Fruit fly (Drosophila melanogaster) whole organism, embryonic: Measurements from ENCODE around the gene fru.
A peak's percentile ranks its signal among the peaks of the same experiment; 100 is the strongest.

ENCODE experiments used
- Adf1 ChIP-seq: fragments of 200-800 bp; sonication (Bioruptor generic); IDR thresholded peaks from 2 replicates; pipeline ENCODE4 v1.3.6; 2022; ENCODE audit warnings: missing biosample characterization, missing genetic modification characterization
- Antp ChIP-seq: fragments of 200-800 bp; sonication (Bioruptor generic); optimal IDR thresholded peaks from 3 replicates; lab custom pipeline; 2016; ENCODE audit warnings: missing biosample characterization, missing genetic modification characterization
- Asciz ChIP-seq: fragments of 200-800 bp; sonication (Bioruptor generic); optimal IDR thresholded peaks from 2 replicates; lab custom pipeline; 2017; ENCODE audit warnings: missing biosample characterization, mild to moderate bottlenecking, missing genetic modification characterization, missing genetic modification reagents
- C15 ChIP-seq: fragments of 200-800 bp; sonication (Bioruptor generic); IDR thresholded peaks from 3 replicates; pipeline ENCODE4 v1.3.6; 2022; ENCODE audit warnings: missing biosample characterization, missing genetic modification characterization
- CG1024 ChIP-seq: fragments of 200-800 bp; sonication (Bioruptor generic); IDR thresholded peaks from 2 replicates; pipeline ENCODE4 v1.3.6; 2022; ENCODE audit warnings: missing biosample characterization, missing genetic modification characterization
- CG10274 ChIP-seq: fragments of 200-800 bp; sonication (Bioruptor generic); optimal IDR thresholded peaks from 3 replicates; lab custom pipeline; 2017; ENCODE audit warnings: missing biosample characterization, mild to moderate bottlenecking, missing genetic modification characterization
- CG11560 ChIP-seq: fragments of 200-800 bp; sonication (Bioruptor generic); IDR thresholded peaks from 3 replicates; pipeline ENCODE4 v1.3.6; 2022; ENCODE audit warnings: missing biosample characterization, missing genetic modification characterization
- CG12236 ChIP-seq: fragments of 200-800 bp; sonication (Bioruptor generic); optimal IDR thresholded peaks from 2 replicates; lab custom pipeline; 2016; ENCODE audit warnings: missing biosample characterization, missing genetic modification characterization
- CG13296 ChIP-seq: fragments of 200-800 bp; sonication (Bioruptor generic); optimal IDR thresholded peaks from 3 replicates; lab custom pipeline; 2018; ENCODE audit warnings: missing biosample characterization, mild to moderate bottlenecking, missing genetic modification characterization
- CG15601 ChIP-seq: fragments of 200-800 bp; sonication (Bioruptor generic); optimal IDR thresholded peaks from 3 replicates; lab custom pipeline; 2019; ENCODE audit warnings: missing biosample characterization, mild to moderate bottlenecking, missing genetic modification characterization, moderate library complexity
- CG16813 ChIP-seq: fragments of 200-800 bp; sonication (Bioruptor generic); IDR thresholded peaks from 3 replicates; pipeline ENCODE4 v1.3.6; 2022; ENCODE audit warnings: missing biosample characterization, missing genetic modification characterization; ENCODE audit not compliant: partially characterized antibody
- CG17385 ChIP-seq: fragments of 200-800 bp; sonication (Bioruptor generic); optimal IDR thresholded peaks from 3 replicates; lab custom pipeline; 2018; ENCODE audit warnings: missing biosample characterization, mild to moderate bottlenecking, missing genetic modification characterization
- CG18262 ChIP-seq: fragments of 200-800 bp; optimal IDR thresholded peaks from 3 replicates; lab custom pipeline; 2019; ENCODE audit warnings: missing biosample characterization, mild to moderate bottlenecking, missing genetic modification characterization, moderate library complexity
- CG18599 ChIP-seq: fragments of 200-800 bp; sonication (Bioruptor generic); optimal IDR thresholded peaks from 3 replicates; lab custom pipeline; 2017; ENCODE audit warnings: missing biosample characterization, missing genetic modification characterization, mild to moderate bottlenecking, moderate library complexity, missing genetic modification reagents
- CG2116 ChIP-seq: fragments of 200-800 bp; sonication (Bioruptor generic); optimal IDR thresholded peaks from 3 replicates; lab custom pipeline; 2018; ENCODE audit warnings: missing biosample characterization, mild to moderate bottlenecking, missing genetic modification characterization
- CG33213 ChIP-seq: fragments of 200-800 bp; sonication (Bioruptor generic); optimal IDR thresholded peaks from 3 replicates; lab custom pipeline; 2016; ENCODE audit warnings: missing biosample characterization, missing genetic modification characterization
- CG3407 ChIP-seq: fragments of 200-800 bp; sonication (Bioruptor generic); optimal IDR thresholded peaks from 2 replicates; lab custom pipeline; 2018; ENCODE audit warnings: missing biosample characterization, mild to moderate bottlenecking, missing genetic modification characterization
- CG42726 ChIP-seq: fragments of 200-800 bp; sonication (Bioruptor generic); IDR thresholded peaks from 2 replicates; pipeline ENCODE4 v1.3.6; 2022; ENCODE audit warnings: missing biosample characterization, missing genetic modification characterization; ENCODE audit not compliant: partially characterized antibody
- CG4404 ChIP-seq: fragments of 200-800 bp; sonication (Bioruptor generic); IDR thresholded peaks from 2 replicates; pipeline ENCODE4 v1.3.6; 2022; ENCODE audit warnings: missing biosample characterization, missing genetic modification characterization
- CG6689 ChIP-seq: fragments of 200-800 bp; sonication (Bioruptor generic); IDR thresholded peaks from 2 replicates; pipeline ENCODE4 v1.3.6; 2022; ENCODE audit warnings: missing biosample characterization, missing genetic modification characterization
- CG7271 ChIP-seq: fragments of 200-800 bp; sonication (Bioruptor generic); optimal IDR thresholded peaks from 2 replicates; lab custom pipeline; 2018; ENCODE audit warnings: missing biosample characterization, mild to moderate bottlenecking, missing genetic modification characterization, moderate library complexity
- CG7963 ChIP-seq: fragments of 200-800 bp; sonication (Bioruptor generic); IDR thresholded peaks from 3 replicates; pipeline ENCODE4 v1.3.6; 2022; ENCODE audit warnings: missing biosample characterization, missing genetic modification characterization; ENCODE audit not compliant: partially characterized antibody
- CG9932 ChIP-seq: fragments of 200-800 bp; sonication (Bioruptor generic); IDR thresholded peaks from 2 replicates; pipeline ENCODE4 v1.3.6; 2022; ENCODE audit warnings: missing biosample characterization, missing genetic modification characterization
- CoRest ChIP-seq: fragments of 200-800 bp; sonication (Bioruptor generic); optimal IDR thresholded peaks from 3 replicates; lab custom pipeline; 2018; ENCODE audit warnings: missing biosample characterization, mild to moderate bottlenecking, missing genetic modification characterization, moderate library complexity
- Dp ChIP-seq: fragments of 200-800 bp; sonication (Bioruptor generic); optimal IDR thresholded peaks from 2 replicates; lab custom pipeline; 2018; ENCODE audit warnings: missing biosample characterization, mild to moderate bottlenecking, missing genetic modification characterization, moderate library complexity
- E2f1 ChIP-seq: fragments of 200-800 bp; sonication (Bioruptor generic); IDR thresholded peaks from 2 replicates; pipeline ENCODE4 v1.3.6; 2022; ENCODE audit warnings: missing biosample characterization, missing genetic modification characterization
- Ets65A ChIP-seq: fragments of 200-800 bp; sonication (Bioruptor generic); peaks from one replicate; lab custom pipeline; 2016; ENCODE audit warnings: missing biosample characterization, missing genetic modification characterization
- Fer3 ChIP-seq: fragments of 200-800 bp; sonication (Bioruptor generic); optimal IDR thresholded peaks from 2 replicates; lab custom pipeline; 2018; ENCODE audit warnings: missing biosample characterization, mild to moderate bottlenecking, missing genetic modification characterization, moderate library complexity
- Gsc ChIP-seq: fragments of 200-800 bp; sonication (Bioruptor generic); IDR thresholded peaks from 2 replicates; pipeline ENCODE4 v1.3.6; 2022; ENCODE audit warnings: missing biosample characterization, missing genetic modification characterization
- H2.0 ChIP-seq: fragments of 200-800 bp; sonication (Bioruptor generic); IDR thresholded peaks from 2 replicates; pipeline ENCODE4 v1.3.6; 2022; ENCODE audit warnings: missing biosample characterization, missing genetic modification characterization
- HLHmδ ChIP-seq: fragments of 200-800 bp; sonication (Bioruptor generic); optimal IDR thresholded peaks from 2 replicates; lab custom pipeline; 2018; ENCODE audit warnings: missing biosample characterization, mild to moderate bottlenecking, missing genetic modification characterization, moderate library complexity
- HmgD ChIP-seq: fragments of 200-800 bp; sonication (Bioruptor generic); optimal IDR thresholded peaks from 3 replicates; lab custom pipeline; 2016; ENCODE audit warnings: missing biosample characterization, missing genetic modification characterization
- Optix ChIP-seq: fragments of 200-800 bp; sonication (Bioruptor generic); IDR thresholded peaks from 3 replicates; pipeline ENCODE4 v1.3.6; 2022; ENCODE audit warnings: missing biosample characterization, missing genetic modification characterization
- Pdp1 ChIP-seq, 2 experiments: fragments of 200-800 bp; sonication (Bioruptor generic); optimal IDR thresholded peaks; 3 replicates each; lab custom pipeline; 2016; ENCODE audit warnings: missing biosample characterization in 2 of 2, missing genetic modification characterization in 2 of 2, mild to moderate bottlenecking in 1 of 2, moderate library complexity in 1 of 2
- Sin3A ChIP-seq: fragments of >200 bp; optimal IDR thresholded peaks from 2 replicates; lab custom pipeline; 2018
- YL-1 ChIP-seq: fragments of 200-800 bp; sonication (Bioruptor generic); optimal IDR thresholded peaks from 3 replicates; lab custom pipeline; 2017; ENCODE audit warnings: missing biosample characterization, mild to moderate bottlenecking, missing genetic modification characterization
- al ChIP-seq: fragments of 200-800 bp; sonication (Bioruptor generic); IDR thresholded peaks from 2 replicates; pipeline ENCODE4 v1.3.6; 2022; ENCODE audit warnings: missing biosample characterization, missing genetic modification characterization
- br ChIP-seq: fragments of >200 bp; optimal IDR thresholded peaks from 2 replicates; lab custom pipeline; 2017
- chinmo ChIP-seq: fragments of 200-800 bp; sonication (Bioruptor generic); IDR thresholded peaks from 4 replicates; pipeline ENCODE4 v1.3.6; 2022; ENCODE audit warnings: missing biosample characterization, missing genetic modification characterization; ENCODE audit not compliant: partially characterized antibody
- eve ChIP-seq, 2 experiments: fragments of >200 bp; optimal IDR thresholded peaks; 2 replicates each; lab custom pipeline; 2017; ENCODE audit warnings: missing biosample characterization in 2 of 2, missing genetic modification characterization in 2 of 2
- gcm2 ChIP-seq: fragments of 200-800 bp; sonication (Bioruptor generic); optimal IDR thresholded peaks from 2 replicates; lab custom pipeline; 2016; ENCODE audit warnings: missing biosample characterization, missing genetic modification characterization
- ham ChIP-seq: fragments of 200-800 bp; sonication (Bioruptor generic); IDR thresholded peaks from 2 replicates; pipeline ENCODE4 v1.3.6; 2022; ENCODE audit warnings: missing biosample characterization, missing genetic modification characterization
- hth ChIP-seq: fragments of >200 bp; optimal IDR thresholded peaks from 2 replicates; lab custom pipeline; 2017; ENCODE audit warnings: inconsistent platforms
- lab ChIP-seq: fragments of 200-800 bp; sonication (Bioruptor generic); optimal IDR thresholded peaks from 3 replicates; lab custom pipeline; 2017; ENCODE audit warnings: missing biosample characterization, missing genetic modification characterization, mild to moderate bottlenecking, moderate library complexity, missing genetic modification reagents
- otp ChIP-seq: fragments of 200-800 bp; sonication (Bioruptor generic); IDR thresholded peaks from 3 replicates; pipeline ENCODE4, ENCODE4 v1.3.6; 2022; ENCODE audit warnings: missing biosample characterization, missing genetic modification characterization
- pfk ChIP-seq: fragments of 200-800 bp; sonication (Bioruptor generic); optimal IDR thresholded peaks from 2 replicates; lab custom pipeline; 2018; ENCODE audit warnings: missing biosample characterization, mild to moderate bottlenecking, missing genetic modification characterization, moderate library complexity
- ranshi ChIP-seq: fragments of 200-800 bp; sonication (Bioruptor generic); IDR thresholded peaks from 2 replicates; pipeline ENCODE4 v1.3.6; 2022; ENCODE audit warnings: missing biosample characterization, missing genetic modification characterization
- slbo ChIP-seq: fragments of 200-800 bp; sonication (Bioruptor generic); IDR thresholded peaks from 2 replicates; pipeline ENCODE4 v1.3.6; 2022; ENCODE audit warnings: missing biosample characterization, missing genetic modification characterization
- unc-4 ChIP-seq: fragments of 200-800 bp; sonication (Bioruptor generic); IDR thresholded peaks from 2 replicates; pipeline ENCODE4 v1.3.6; 2022; ENCODE audit warnings: missing biosample characterization, missing genetic modification characterization; ENCODE audit not compliant: partially characterized antibody
- usp ChIP-seq: fragments of >200 bp; optimal IDR thresholded peaks from 2 replicates; lab custom pipeline; 2017; ENCODE audit warnings: missing biosample characterization, missing genetic modification characterization
- vvl ChIP-seq: fragments of 200-800 bp; sonication (Bioruptor generic); IDR thresholded peaks from 2 replicates; pipeline ENCODE4 v1.3.6; 2022; ENCODE audit warnings: missing biosample characterization, missing genetic modification characterization
- zen2 ChIP-seq: fragments of 200-800 bp; sonication (Bioruptor generic); IDR thresholded peaks from 3 replicates; pipeline ENCODE4 v1.3.6; 2022; ENCODE audit warnings: missing biosample characterization, missing genetic modification characterization; ENCODE audit not compliant: partially characterized antibody

Gene fru

dm6 chr3R:18399698-18400020 is 145.7 kb downstream of the fru start (continued):
- no peak for TF ChIP-seq CG42726
- no peak for TF ChIP-seq hth
- TF ChIP-seq CG1024 (GFP tag; lab: Robert Waterston, UW), result no peak
- no peak for TF ChIP-seq Sin3A
- peak; percentile 91 for TF ChIP-seq Ets65A
- TF ChIP-seq CG4404 (GFP tag; lab: Robert Waterston, UW), result no peak
- TF ChIP-seq Adf1 (GFP tag; lab: Robert Waterston, UW), result no peak
- no peak for TF ChIP-seq Fer3 (tag; lab: Kevin White, UChicago)
- TF ChIP-seq CG6689 (GFP tag; lab: Robert Waterston, UW), result no peak
- TF ChIP-seq slbo, result no peak
- TF ChIP-seq CG13296 (GFP tag; lab: Kevin White, UChicago), result no peak
- peak; percentile 47; the same call in 1 of the 2 replicates for TF ChIP-seq vvl
- no peak for TF ChIP-seq CG10274 (GFP tag; lab: Kevin White, UChicago)
- TF ChIP-seq CG2116 (GFP tag; lab: Kevin White, UChicago), result no peak
- no peak for TF ChIP-seq eve (GFP tag; optimal IDR thresholded peaks at IDR 0.05; lab: Kevin White, UChicago)
- no peak for TF ChIP-seq al (GFP tag; lab: Robert Waterston, UW)
- no peak for TF ChIP-seq CG18262 (tag; lab: Kevin White, UChicago)
- TF ChIP-seq YL-1, result no peak
- no peak for TF ChIP-seq CG15601
- no peak for TF ChIP-seq CG17385 (GFP tag; lab: Kevin White, UChicago)
- TF ChIP-seq HmgD (GFP tag; lab: Kevin White, UChicago), result no peak
- no peak for TF ChIP-seq usp (GFP tag; lab: Kevin White, UChicago)
- TF ChIP-seq HLHmδ (GFP tag; lab: Kevin White, UChicago), result no peak
- TF ChIP-seq ham (GFP tag; lab: Robert Waterston, UW), result no peak
- no peak for TF ChIP-seq Gsc (GFP tag; lab: Robert Waterston, UW)
- TF ChIP-seq ranshi (GFP tag; lab: Robert Waterston, UW), result no peak
- TF ChIP-seq CG7963 (GFP tag; lab: Robert Waterston, UW), result 0 out of 3 replicates have a peak, but pooled peaks have one; percentile 48
- TF ChIP-seq Dp (GFP tag; lab: Kevin White, UChicago), result no peak
- TF ChIP-seq CG11560 (tag; lab: Robert Waterston, UW), result no peak
- TF ChIP-seq Asciz, result no peak
- TF ChIP-seq C15, result no peak
- TF ChIP-seq zen2, result no peak
- TF ChIP-seq CG3407 (GFP tag; lab: Kevin White, UChicago), result no peak
- TF ChIP-seq gcm2 (GFP tag; lab: Kevin White, UChicago), result no peak
- no peak for TF ChIP-seq CG16813
- TF ChIP-seq pfk (GFP tag; lab: Kevin White, UChicago), result no peak
- no peak for TF ChIP-seq br
- no peak for TF ChIP-seq CG7271 (tag; lab: Kevin White, UChicago)
- no peak for TF ChIP-seq otp (GFP tag; lab: Robert Waterston, UW)
- TF ChIP-seq CG33213, result peak; percentile 36
- peak; percentile 61; the same call in 2 of the 4 replicates for TF ChIP-seq chinmo
- TF ChIP-seq Pdp1 (GFP tag; optimal IDR thresholded peaks at IDR 0.05; lab: Kevin White, UChicago), result peak in 1 of 2 experiments; percentile 22
- peak; percentile 18 for TF ChIP-seq Antp (GFP tag; lab: Kevin White, UChicago)
- 0 out of 2 replicates have a peak, but pooled peaks have one; percentile 15 for TF ChIP-seq unc-4 (GFP tag; lab: Robert Waterston, UW)
- no peak for TF ChIP-seq H2.0 (GFP tag; lab: Robert Waterston, UW)
- no peak for TF ChIP-seq CG18599 (GFP tag; lab: Kevin White, UChicago)
- no peak for TF ChIP-seq E2f1 (GFP tag; lab: Robert Waterston, UW)
- TF ChIP-seq lab (GFP tag; lab: Kevin White, UChicago), result no peak
- no peak for TF ChIP-seq CG12236 (GFP tag; lab: Kevin White, UChicago)
- no peak for TF ChIP-seq CoRest (tag; lab: Kevin White, UChicago)
- TF ChIP-seq CG9932 (GFP tag; lab: Robert Waterston, UW), result no peak
- TF ChIP-seq Optix (GFP tag; lab: Robert Waterston, UW), result no peak
